Worm (Caenorhabditis elegans) whole organism, L2 larva: ENCODE data around the gene glb-2.

Source experiments
- Y55F3AM.14 ChIP-seq: fragments of 200-800 bp; sonication (Bioruptor generic); optimal IDR thresholded peaks from 2 replicates; lab custom pipeline; 2018; ENCODE audit warnings: mild to moderate bottlenecking, missing genetic modification characterization, missing compliant biosample characterization
- ZK546.5 ChIP-seq: sonication (generic microtip); optimal IDR thresholded peaks from 2 replicates; lab custom pipeline; 2017; ENCODE audit warnings: missing biosample characterization, missing genetic modification characterization
- aly-2 ChIP-seq: fragments of 150-350 bp; optimal IDR thresholded peaks from 2 replicates; lab custom pipeline; 2014; ENCODE audit warnings: missing biosample characterization, missing genetic modification characterization
- ceh-16 ChIP-seq: fragments of 150-350 bp; optimal IDR thresholded peaks from 2 replicates; lab custom pipeline; 2014; ENCODE audit warnings: missing biosample characterization, missing genetic modification characterization
- ceh-82 ChIP-seq: fragments of 150-350 bp; optimal IDR thresholded peaks from 2 replicates; lab custom pipeline; 2014; ENCODE audit warnings: missing biosample characterization, missing genetic modification characterization
- crh-2 ChIP-seq: sonication (generic microtip); optimal IDR thresholded peaks from 2 replicates; lab custom pipeline; 2017; ENCODE audit warnings: missing biosample characterization, missing genetic modification characterization
- fos-1 ChIP-seq: fragments of 150-350 bp; optimal IDR thresholded peaks from 2 replicates; lab custom pipeline; 2014; ENCODE audit warnings: missing biosample characterization, missing genetic modification characterization
- gmeb-1 ChIP-seq: fragments of 150-350 bp; optimal IDR thresholded peaks from 2 replicates; lab custom pipeline; 2014; ENCODE audit warnings: missing biosample characterization, missing genetic modification characterization
- lin-13 ChIP-seq: fragments of 150-350 bp; optimal IDR thresholded peaks from 2 replicates; lab custom pipeline; 2014; ENCODE audit warnings: missing biosample characterization, missing genetic modification reagents, missing genetic modification characterization
- lin-39 ChIP-seq: fragments of 150-350 bp; optimal IDR thresholded peaks from 2 replicates; lab custom pipeline; 2014; ENCODE audit warnings: missing biosample characterization, missing genetic modification reagents, missing genetic modification characterization
- lsy-2 ChIP-seq, 2 experiments: fragments of 150-350 bp in 1 of 2; sonication (generic microtip) in 1 of 2; optimal IDR thresholded peaks; 2 replicates each; lab custom pipeline; 2014 to 2017; ENCODE audit warnings: missing biosample characterization in 2 of 2, missing genetic modification characterization in 2 of 2
- mab-5 ChIP-seq: fragments of 150-350 bp; optimal IDR thresholded peaks from 2 replicates; lab custom pipeline; 2014; ENCODE audit warnings: missing biosample characterization, missing genetic modification characterization
- mbf-1 ChIP-seq: sonication (generic microtip); optimal IDR thresholded peaks from 2 replicates; lab custom pipeline; 2017; ENCODE audit warnings: missing biosample characterization, missing genetic modification characterization
- mdl-1 ChIP-seq, 2 experiments: fragments of 150-350 bp in 1 of 2; sonication (generic microtip) in 1 of 2; optimal IDR thresholded peaks; 2 replicates each; lab custom pipeline; 2017; ENCODE audit warnings: missing biosample characterization in 2 of 2, missing genetic modification characterization in 2 of 2
- nhr-12 ChIP-seq: fragments of 150-350 bp; optimal IDR thresholded peaks from 2 replicates; lab custom pipeline; 2014; ENCODE audit warnings: missing biosample characterization, missing genetic modification characterization
- nhr-129 ChIP-seq: fragments of 150-350 bp; optimal IDR thresholded peaks from 2 replicates; lab custom pipeline; 2014; ENCODE audit warnings: missing biosample characterization, missing genetic modification characterization
- nhr-23 ChIP-seq: fragments of 150-350 bp; optimal IDR thresholded peaks from 2 replicates; lab custom pipeline; 2014; ENCODE audit warnings: missing biosample characterization, missing genetic modification reagents, missing genetic modification characterization
- nhr-237 ChIP-seq: fragments of 150-350 bp; optimal IDR thresholded peaks from 2 replicates; lab custom pipeline; 2014; ENCODE audit warnings: missing biosample characterization, missing genetic modification characterization
- nhr-25 ChIP-seq: fragments of 150-350 bp; sonication (generic microtip); optimal IDR thresholded peaks from 3 replicates; lab custom pipeline; 2014; ENCODE audit warnings: missing biosample characterization, missing genetic modification characterization
- nhr-6 ChIP-seq: fragments of 150-350 bp; optimal IDR thresholded peaks from 2 replicates; lab custom pipeline; 2014; ENCODE audit warnings: missing biosample characterization, missing genetic modification characterization
- peb-1 ChIP-seq: fragments of 150-350 bp; optimal IDR thresholded peaks from 2 replicates; lab custom pipeline; 2014; ENCODE audit warnings: missing biosample characterization, missing genetic modification characterization
- sem-4 ChIP-seq: fragments of 150-350 bp; optimal IDR thresholded peaks from 2 replicates; lab custom pipeline; 2014; ENCODE audit warnings: missing biosample characterization, missing genetic modification reagents, missing genetic modification characterization
- skn-1 ChIP-seq: sonication (generic microtip); optimal IDR thresholded peaks from 2 replicates; lab custom pipeline; 2017; ENCODE audit warnings: missing biosample characterization, missing genetic modification characterization
- sma-3 ChIP-seq: sonication (generic microtip); optimal IDR thresholded peaks from 2 replicates; lab custom pipeline; 2016; ENCODE audit warnings: missing genetic modification reagents, missing genetic modification characterization, missing compliant biosample characterization
- sma-9 ChIP-seq, 2 experiments: fragments of 150-350 bp in 1 of 2; sonication (generic microtip) in 1 of 2; optimal IDR thresholded peaks; 2 replicates each; lab custom pipeline; 2014 to 2016; ENCODE audit warnings: missing genetic modification characterization in 2 of 2, mild to moderate bottlenecking in 1 of 2, missing biosample characterization in 1 of 2, missing compliant biosample characterization in 1 of 2, missing genetic modification reagents in 1 of 2, moderate library complexity in 1 of 2
- snpc-4 ChIP-seq: fragments of 150-350 bp; optimal IDR thresholded peaks from 2 replicates; lab custom pipeline; 2014; ENCODE audit warnings: missing biosample characterization, missing genetic modification characterization
- unc-39 ChIP-seq: fragments of 150-350 bp; optimal IDR thresholded peaks from 2 replicates; lab custom pipeline; 2014; ENCODE audit warnings: missing biosample characterization, missing genetic modification characterization
- unc-55 ChIP-seq: fragments of 150-350 bp; sonication (generic microtip); optimal IDR thresholded peaks from 3 replicates; lab custom pipeline; 2014; ENCODE audit warnings: missing biosample characterization, missing genetic modification reagents, missing genetic modification characterization
- unc-62 ChIP-seq: fragments of 150-350 bp; optimal IDR thresholded peaks from 2 replicates; lab custom pipeline; 2014; ENCODE audit warnings: missing biosample characterization, missing genetic modification reagents, missing genetic modification characterization
- zag-1 ChIP-seq: fragments of 150-350 bp; optimal IDR thresholded peaks from 2 replicates; lab custom pipeline; 2014; ENCODE audit warnings: missing biosample characterization, missing genetic modification characterization
- ztf-11 ChIP-seq: sonication (generic microtip); optimal IDR thresholded peaks from 2 replicates; lab custom pipeline; 2017; ENCODE audit warnings: missing biosample characterization, missing genetic modification characterization

glb-2 gene

ce11 chrIV:7287474-7287873, 24.4 kb upstream of the glb-2 start, which contains the start of gene F42C5.3:
Gene F42C5.3, minus strand, starts transcription at chrIV:7287574.
- TF ChIP-seq nhr-237 (tag; lab: Kevin White, UChicago) = no peak
- TF ChIP-seq ztf-11 = no peak
- no peak for TF ChIP-seq ceh-16 (tag; lab: Kevin White, UChicago)
- TF ChIP-seq nhr-23 (tag; lab: Kevin White, UChicago) = no peak
- no peak for TF ChIP-seq sma-3 (GFP tag; lab: Kevin White, UChicago)
- no peak for TF ChIP-seq sem-4 (tag; lab: Kevin White, UChicago)
- TF ChIP-seq mbf-1 = no peak
- TF ChIP-seq crh-2 (tag; lab: Kevin White, UChicago) = no peak
- no peak for TF ChIP-seq aly-2 (tag; lab: Kevin White, UChicago)
- no peak for TF ChIP-seq gmeb-1 (tag; lab: Kevin White, UChicago)
- TF ChIP-seq snpc-4 (tag; lab: Kevin White, UChicago) = no peak
- no peak for TF ChIP-seq lsy-2 (tag; optimal IDR thresholded peaks at IDR 0.05; lab: Kevin White, UChicago)
- no peak for TF ChIP-seq peb-1 (tag; lab: Kevin White, UChicago)
- TF ChIP-seq nhr-6 (tag; lab: Kevin White, UChicago) = no peak
- TF ChIP-seq mdl-1 (tag; optimal IDR thresholded peaks at IDR 0.05; lab: Kevin White, UChicago) = no peak
- TF ChIP-seq nhr-129 = no peak

ce11 chrIV:7285839-7286238, 22.8 kb upstream of the glb-2 start, which contains the start of gene C06E4.8:
Gene C06E4.8, minus strand, starts transcription at chrIV:7285875.
- TF ChIP-seq fos-1 (peak; percentile 66), zag-1 (tag; lab: Kevin White, UChicago) (no peak), mdl-1 (tag; optimal IDR thresholded peaks at IDR 0.05; lab: Kevin White, UChicago) (no peak), nhr-12 (tag; lab: Kevin White, UChicago) (no peak), unc-62 (GFP tag; lab: Kevin White, UChicago) (no peak), Y55F3AM.14 (GFP tag; lab: Kevin White, UChicago) (no peak)

ce11 chrIV:7282957-7283356, 19.9 kb upstream of the glb-2 start, which contains the start of gene C06E4.1:
Gene C06E4.1, plus strand, starts transcription at chrIV:7283257.
- no peak for TF ChIP-seq mbf-1
- TF ChIP-seq ztf-11 = no peak
- TF ChIP-seq, all 48 proteins: peak for 0

- TF ChIP-seq crh-2 (tag; lab: Kevin White, UChicago) (no peak), mab-5 (no peak), ceh-82 (tag; lab: Kevin White, UChicago) (no peak), unc-39 (no peak)
These were observed 13.6 kb upstream of the glb-2 start, which contains the start of gene C06E4.2 for ce11 chrIV:7276661-7277060. Gene C06E4.2, plus strand, starts transcription at chrIV:7276961.

DNA sequence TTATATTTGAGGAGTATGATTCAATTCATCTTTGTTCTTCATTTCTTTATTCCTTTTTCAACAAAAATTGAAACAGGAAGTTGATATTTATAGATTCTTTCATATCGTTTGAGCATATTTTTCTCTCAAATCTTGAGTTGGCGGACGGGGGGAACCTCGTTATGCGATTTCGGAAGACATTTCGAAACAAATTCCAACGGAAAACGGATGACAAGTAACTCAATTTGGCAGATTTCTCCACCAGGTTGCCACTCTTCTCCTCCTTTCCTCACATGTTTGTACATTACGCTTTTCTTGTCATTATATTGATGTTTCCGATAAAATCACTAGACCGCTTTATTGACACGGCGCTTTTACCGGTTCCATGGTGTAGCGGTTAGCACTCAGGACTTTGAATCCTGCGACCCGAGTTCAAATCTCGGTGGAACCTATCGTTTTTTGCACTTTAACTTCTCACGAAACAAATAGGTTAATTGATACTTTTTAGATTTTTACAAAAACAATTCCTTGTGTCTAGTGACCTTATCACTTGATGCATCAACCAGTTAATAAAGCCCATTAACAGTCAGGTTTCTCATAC, 12.0 kb upstream of the glb-2 start:
- TF ChIP-seq ZK546.5 (tag; lab: Kevin White, UChicago) (no peak), sma-9 (GFP tag; optimal IDR thresholded peaks at IDR 0.05; lab: Kevin White, UChicago) (no peak), sma-9 (tag; optimal IDR thresholded peaks at IDR 0.05; lab: Kevin White, UChicago) (no peak), unc-39 (no peak), nhr-6 (tag; lab: Kevin White, UChicago) (no peak), lin-13 (GFP tag; lab: Kevin White, UChicago) (no peak), lin-39 (tag; lab: Kevin White, UChicago) (no peak), fos-1 (peak; percentile 21), sem-4 (tag; lab: Kevin White, UChicago) (no peak), nhr-25 (no peak), nhr-129 (peak; percentile 39)
- TF ChIP-seq, all 48 proteins: peak for 2

DNA sequence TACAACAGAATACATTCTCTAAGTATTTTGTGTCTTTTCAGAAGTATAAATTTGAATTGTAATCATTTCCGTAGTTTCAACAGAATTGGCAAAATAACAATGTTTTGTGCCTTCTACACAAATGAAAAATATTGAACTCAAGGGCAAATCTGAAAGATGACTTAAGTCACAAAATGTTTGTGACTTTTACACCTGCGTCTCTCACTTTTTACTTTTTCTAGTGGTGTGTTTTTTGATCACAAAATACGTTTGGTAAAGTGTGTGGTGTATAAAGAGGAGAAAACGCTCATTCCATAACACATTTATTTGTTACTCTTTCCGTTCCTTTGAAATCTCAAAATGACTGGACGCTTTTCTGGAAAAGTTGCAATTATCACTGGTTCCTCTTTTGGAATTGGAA, 2.5 kb downstream of the glb-2 start, which contains the start of gene C06E4.3:
C06E4.3 (plus strand) TSS at position 289 of the 400 bp plus-strand sequence.
- TF ChIP-seq fos-1 (peak; percentile 22), unc-55 (GFP tag; lab: Kevin White, UChicago) (peak; percentile 23), sma-9 (GFP tag; optimal IDR thresholded peaks at IDR 0.05; lab: Kevin White, UChicago) (peak; percentile 73), sma-9 (tag; optimal IDR thresholded peaks at IDR 0.05; lab: Kevin White, UChicago) (no peak), Y55F3AM.14 (GFP tag; lab: Kevin White, UChicago) (no peak), skn-1 (tag; lab: Kevin White, UChicago) (peak; percentile 47)
